Worm (Caenorhabditis elegans) whole organism, L3 larva: ENCODE results near the gene K06B4.15.

Source experiments
- R02D3.7 ChIP-seq: fragments of 150-350 bp; optimal IDR thresholded peaks from 2 replicates; lab custom pipeline; 2014; ENCODE audit warnings: missing biosample characterization, missing genetic modification characterization
- ZK546.5 ChIP-seq: sonication (generic microtip); optimal IDR thresholded peaks from 2 replicates; lab custom pipeline; 2017; ENCODE audit warnings: missing biosample characterization, missing genetic modification characterization
- aly-2 ChIP-seq: fragments of 150-350 bp; optimal IDR thresholded peaks from 2 replicates; lab custom pipeline; 2014; ENCODE audit warnings: missing biosample characterization, missing genetic modification characterization
- ama-1 ChIP-seq: fragments of 150-350 bp; optimal IDR thresholded peaks from 2 replicates; lab custom pipeline; 2018
- ceh-28 ChIP-seq: fragments of 150-350 bp; optimal IDR thresholded peaks from 2 replicates; lab custom pipeline; 2014; ENCODE audit warnings: missing biosample characterization, missing genetic modification reagents, missing genetic modification characterization
- ceh-82 ChIP-seq: fragments of 150-350 bp; optimal IDR thresholded peaks from 2 replicates; lab custom pipeline; 2014; ENCODE audit warnings: missing biosample characterization, missing genetic modification characterization
- ceh-9 ChIP-seq: sonication (generic microtip); optimal IDR thresholded peaks from 2 replicates; lab custom pipeline; 2018; ENCODE audit warnings: missing biosample characterization, missing genetic modification characterization
- egl-27 ChIP-seq: sonication (generic microtip); optimal IDR thresholded peaks from 4 replicates; lab custom pipeline; 2017; ENCODE audit warnings: missing biosample characterization, missing genetic modification reagents, missing genetic modification characterization
- egl-5 ChIP-seq: fragments of 150-350 bp; optimal IDR thresholded peaks from 2 replicates; lab custom pipeline; 2017; ENCODE audit warnings: missing biosample characterization, missing genetic modification reagents, missing genetic modification characterization, inconsistent platforms
- elt-1 ChIP-seq: fragments of 150-350 bp; optimal IDR thresholded peaks from 2 replicates; lab custom pipeline; 2014; ENCODE audit warnings: missing biosample characterization, missing genetic modification characterization
- elt-2 ChIP-seq: sonication (generic microtip); optimal IDR thresholded peaks from 2 replicates; lab custom pipeline; 2016; ENCODE audit warnings: missing genetic modification reagents, mild to moderate bottlenecking, missing genetic modification characterization, missing compliant biosample characterization
- elt-3 ChIP-seq, 3 experiments: fragments of 150-350 bp in 1 of 3; sonication (generic microtip) in 2 of 3; optimal IDR thresholded peaks; 2 replicates in 2 of 3; 4 replicates in 1 of 3; lab custom pipeline; 2014 to 2017; ENCODE audit warnings: missing biosample characterization in 3 of 3, missing genetic modification characterization in 3 of 3
- eor-1 ChIP-seq, 2 experiments: fragments of 150-350 bp; optimal IDR thresholded peaks; 2 replicates each; lab custom pipeline; 2014 to 2018; ENCODE audit warnings: missing biosample characterization in 2 of 2, missing genetic modification characterization in 2 of 2
- fkh-2 ChIP-seq: fragments of 150-350 bp; optimal IDR thresholded peaks from 2 replicates; lab custom pipeline; 2014; ENCODE audit warnings: missing biosample characterization, missing genetic modification reagents, missing genetic modification characterization
- fos-1 ChIP-seq: fragments of 150-350 bp; optimal IDR thresholded peaks from 2 replicates; lab custom pipeline; 2014; ENCODE audit warnings: missing biosample characterization, missing genetic modification characterization
- hmg-11 ChIP-seq: sonication (generic microtip); optimal IDR thresholded peaks from 2 replicates; lab custom pipeline; 2016; ENCODE audit warnings: missing genetic modification characterization, missing compliant biosample characterization
- jun-1 ChIP-seq: fragments of 150-350 bp; optimal IDR thresholded peaks from 2 replicates; lab custom pipeline; 2014; ENCODE audit warnings: missing biosample characterization, missing genetic modification reagents, missing genetic modification characterization
- lin-15B ChIP-seq: fragments of 150-350 bp; optimal IDR thresholded peaks from 2 replicates; lab custom pipeline; 2014; ENCODE audit warnings: missing biosample characterization, missing genetic modification characterization
- lsy-12 ChIP-seq: sonication (generic microtip); optimal IDR thresholded peaks from 2 replicates; lab custom pipeline; 2016; ENCODE audit warnings: mild to moderate bottlenecking, missing genetic modification characterization, missing compliant biosample characterization
- mdl-1 ChIP-seq: fragments of 150-350 bp; optimal IDR thresholded peaks from 2 replicates; lab custom pipeline; 2014; ENCODE audit warnings: missing biosample characterization, missing genetic modification characterization
- mml-1 ChIP-seq: fragments of 150-350 bp; sonication (generic microtip); optimal IDR thresholded peaks from 3 replicates; lab custom pipeline; 2014; ENCODE audit warnings: missing biosample characterization, missing genetic modification characterization
- nfya-1 ChIP-seq: sonication (generic microtip); optimal IDR thresholded peaks from 2 replicates; lab custom pipeline; 2017; ENCODE audit warnings: missing genetic modification characterization, mild to moderate bottlenecking, missing compliant biosample characterization, antibody characterized with exemption, moderate library complexity; ENCODE audit not compliant: insufficient read depth
- nhr-11 ChIP-seq: fragments of 150-350 bp; optimal IDR thresholded peaks from 2 replicates; lab custom pipeline; 2014; ENCODE audit warnings: missing biosample characterization, missing genetic modification characterization
- nhr-23 ChIP-seq: fragments of 150-350 bp; optimal IDR thresholded peaks from 2 replicates; lab custom pipeline; 2014; ENCODE audit warnings: missing biosample characterization, missing genetic modification reagents, missing genetic modification characterization
- nhr-237 ChIP-seq: fragments of 150-350 bp; optimal IDR thresholded peaks from 2 replicates; lab custom pipeline; 2014; ENCODE audit warnings: missing biosample characterization, missing genetic modification characterization
- nhr-25 ChIP-seq: sonication (generic microtip); optimal IDR thresholded peaks from 2 replicates; lab custom pipeline; 2017; ENCODE audit warnings: missing biosample characterization, missing genetic modification characterization
- nhr-43 ChIP-seq: sonication (generic microtip); optimal IDR thresholded peaks from 2 replicates; lab custom pipeline; 2016; ENCODE audit warnings: mild to moderate bottlenecking, missing genetic modification characterization, missing compliant biosample characterization; ENCODE audit not compliant: poor library complexity, severe bottlenecking
- nhr-67 ChIP-seq: fragments of 150-350 bp; optimal IDR thresholded peaks from 2 replicates; lab custom pipeline; 2014; ENCODE audit warnings: missing biosample characterization, missing genetic modification characterization
- nhr-76 ChIP-seq: fragments of 150-350 bp; sonication (generic microtip); optimal IDR thresholded peaks from 5 replicates; lab custom pipeline; 2014; ENCODE audit warnings: missing biosample characterization, missing genetic modification characterization
- nhr-77 ChIP-seq: fragments of 150-350 bp; optimal IDR thresholded peaks from 2 replicates; lab custom pipeline; 2014; ENCODE audit warnings: missing biosample characterization, missing genetic modification characterization
- pha-4 ChIP-seq: fragments of 150-350 bp; optimal IDR thresholded peaks from 2 replicates; lab custom pipeline; 2014; ENCODE audit warnings: missing biosample characterization, missing genetic modification reagents, missing genetic modification characterization
- pqm-1 ChIP-seq: fragments of 150-350 bp; optimal IDR thresholded peaks from 2 replicates; lab custom pipeline; 2017; ENCODE audit warnings: missing biosample characterization, missing genetic modification characterization, inconsistent platforms
- skn-1 ChIP-seq: fragments of 150-350 bp; optimal IDR thresholded peaks from 2 replicates; lab custom pipeline; 2014; ENCODE audit warnings: missing biosample characterization, missing genetic modification characterization
- snpc-4 ChIP-seq: fragments of 150-350 bp; optimal IDR thresholded peaks from 2 replicates; lab custom pipeline; 2014; ENCODE audit warnings: missing biosample characterization, missing genetic modification characterization
- tbx-2 ChIP-seq: sonication (generic microtip); optimal IDR thresholded peaks from 2 replicates; lab custom pipeline; 2016; ENCODE audit warnings: mild to moderate bottlenecking, missing genetic modification characterization, missing compliant biosample characterization
- unc-39 ChIP-seq: sonication (generic microtip); optimal IDR thresholded peaks from 4 replicates; lab custom pipeline; 2017; ENCODE audit warnings: missing biosample characterization, missing genetic modification characterization
- unc-62 ChIP-seq: fragments of 150-350 bp; sonication (generic microtip); optimal IDR thresholded peaks from 4 replicates; lab custom pipeline; 2014; ENCODE audit warnings: missing biosample characterization, missing genetic modification reagents, missing genetic modification characterization
- zag-1 ChIP-seq: fragments of 150-350 bp; optimal IDR thresholded peaks from 2 replicates; lab custom pipeline; 2014; ENCODE audit warnings: missing biosample characterization, missing genetic modification characterization
- ztf-11 ChIP-seq: fragments of 150-350 bp; optimal IDR thresholded peaks from 2 replicates; lab custom pipeline; 2014; ENCODE audit warnings: missing biosample characterization, missing genetic modification characterization
- ztf-4 ChIP-seq: fragments of 150-350 bp; optimal IDR thresholded peaks from 2 replicates; lab custom pipeline; 2014; ENCODE audit warnings: missing biosample characterization, missing genetic modification characterization

The K06B4.15 gene

DNA sequence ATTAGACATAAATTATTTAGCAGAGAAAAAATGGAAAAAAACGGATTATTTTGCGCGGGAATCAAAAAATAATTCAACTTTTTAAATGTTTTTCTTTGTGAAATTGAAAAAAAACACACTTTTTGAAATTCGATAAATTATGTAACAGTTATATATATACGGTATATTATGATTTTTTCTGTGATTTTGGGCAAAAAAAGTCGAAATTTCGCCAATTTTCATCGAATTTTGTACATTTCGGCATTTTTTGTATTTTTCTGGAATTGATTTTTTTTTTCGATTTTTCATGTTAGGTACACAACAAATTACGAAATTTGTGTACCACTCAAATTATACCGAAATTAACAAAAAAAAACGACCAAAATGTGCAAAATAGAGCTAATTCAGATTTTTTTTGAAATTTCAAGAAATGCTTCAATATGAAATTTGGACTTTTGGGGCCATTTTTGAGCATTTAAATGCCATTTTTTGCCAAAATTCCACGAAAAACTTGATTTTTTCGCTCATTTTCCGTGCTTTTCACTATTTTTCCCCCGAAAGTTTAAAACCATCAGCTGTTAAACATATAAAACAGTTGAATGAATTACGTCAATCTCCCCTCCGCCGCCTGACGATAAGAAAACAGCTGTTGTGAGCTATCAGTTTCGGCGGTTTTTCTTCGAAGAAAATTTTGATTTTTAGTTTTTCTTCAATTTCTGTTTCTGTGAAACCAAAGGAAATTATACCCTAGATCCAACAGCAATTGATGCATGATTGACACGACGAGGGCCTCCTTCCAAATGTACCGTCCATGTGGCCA is 11.8 kb upstream of the K06B4.15 start:
- TF ChIP-seq elt-2 (peak; percentile 16), mdl-1 (no peak), egl-5 (peak; percentile 1)
- TF ChIP-seq, all 47 proteins: peak for 2

DNA sequence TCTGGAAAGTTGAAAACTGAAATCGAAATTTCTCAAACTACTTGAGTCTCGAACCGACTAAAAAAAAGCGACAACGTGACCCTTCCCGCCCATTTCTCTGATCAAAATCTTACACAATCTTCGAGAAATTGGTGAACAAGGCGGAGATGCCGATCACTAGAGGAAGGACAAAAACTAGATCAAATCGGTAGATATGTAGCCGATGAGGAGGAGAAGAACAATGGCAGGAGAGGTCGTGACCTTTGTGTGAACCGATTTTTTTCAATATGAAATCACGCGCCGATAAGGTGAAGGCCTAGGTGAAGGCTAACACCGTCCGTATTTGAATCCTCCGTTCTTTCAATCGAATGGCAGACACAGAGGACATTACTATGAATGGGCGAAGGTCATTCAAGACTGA is 9.2 kb upstream of the K06B4.15 start:
- peak; percentile 99 for TF ChIP-seq nhr-25 (tag; lab: Kevin White, UChicago)
- TF ChIP-seq mml-1 (tag; lab: Kevin White, UChicago) = no peak
- peak; percentile 98 for TF ChIP-seq elt-1 (tag; lab: Kevin White, UChicago)
- no peak for TF ChIP-seq jun-1 (tag; lab: Kevin White, UChicago)
- peak; percentile 79 for TF ChIP-seq nhr-23 (tag; lab: Kevin White, UChicago)

DNA sequence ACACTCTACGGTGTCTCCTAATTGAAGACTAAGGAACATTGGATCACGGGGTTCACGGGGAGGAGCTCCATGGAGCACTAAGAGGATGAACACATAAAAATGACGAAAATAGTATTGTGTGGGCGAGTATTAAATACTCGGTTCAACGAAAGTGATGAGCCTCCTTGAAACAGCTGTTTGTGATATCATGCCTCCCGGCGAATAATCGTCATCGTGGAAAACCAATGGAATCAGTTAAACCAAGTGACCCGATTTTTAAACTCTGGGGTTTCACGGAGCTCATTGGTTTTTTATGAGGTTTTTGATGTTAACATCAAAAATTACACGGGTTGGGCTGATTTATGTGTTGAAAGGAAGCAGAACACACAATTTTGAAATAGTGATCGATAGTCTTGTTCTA is 8.7 kb upstream of the K06B4.15 start:
- TF ChIP-seq nhr-11 = no peak
- TF ChIP-seq, all 47 proteins: peak for 0

- TF ChIP-seq eor-1 (tag; optimal IDR thresholded peaks at IDR 0.05; lab: Kevin White, UChicago) (no peak), ZK546.5 (tag; lab: Kevin White, UChicago) (no peak), hmg-11 (tag; lab: Kevin White, UChicago) (peak; percentile 38), fkh-2 (tag; lab: Kevin White, UChicago) (no peak), tbx-2 (tag; lab: Kevin White, UChicago) (no peak), unc-39 (tag; lab: Kevin White, UChicago) (no peak), pqm-1 (tag; lab: Kevin White, UChicago) (no peak), nhr-25 (tag; lab: Kevin White, UChicago) (peak; percentile 85), ztf-4 (no peak), egl-5 (no peak), nhr-43 (tag; lab: Kevin White, UChicago) (peak; percentile 1), egl-27 (tag; lab: Kevin White, UChicago) (no peak), lsy-12 (tag; lab: Kevin White, UChicago) (no peak), mdl-1 (no peak), nhr-77 (tag; lab: Kevin White, UChicago) (no peak), ceh-82 (no peak), fos-1 (tag; lab: Kevin White, UChicago) (no peak), R02D3.7 (no peak), nhr-23 (tag; lab: Kevin White, UChicago) (peak; percentile 17), lin-15B (tag; lab: Kevin White, UChicago) (no peak), elt-1 (tag; lab: Kevin White, UChicago) (peak; percentile 94), nhr-11 (no peak), jun-1 (tag; lab: Kevin White, UChicago) (no peak), elt-3 (tag; optimal IDR thresholded peaks at IDR 0.05; lab: Kevin White, UChicago) (no peak), ama-1 (peak; percentile 29), aly-2 (no peak), unc-62 (GFP tag; lab: Kevin White, UChicago) (no peak), nhr-76 (no peak), nhr-237 (no peak), snpc-4 (tag; lab: Kevin White, UChicago) (no peak), nfya-1 (tag; lab: Kevin White, UChicago) (peak; percentile 56), elt-2 (peak; percentile 50), mml-1 (tag; lab: Kevin White, UChicago) (no peak), nhr-67 (tag; lab: Kevin White, UChicago) (no peak), skn-1 (tag; lab: Kevin White, UChicago) (no peak), ceh-28 (no peak), zag-1 (no peak), pha-4 (tag; lab: Kevin White, UChicago) (peak; percentile 72), ztf-11 (tag; lab: Kevin White, UChicago) (no peak), ceh-9 (tag; lab: Kevin White, UChicago) (no peak)
These were observed 6.1 kb upstream of the K06B4.15 start for ce11 chrV:15664053-15664661.
